Fruit fly (Drosophila melanogaster) Kc167 (cell line): Measurements from ENCODE around the gene CG8031.

Experiments
- Myc ChIP-seq: fragments of >200 bp; optimal IDR thresholded peaks from 2 replicates; lab custom pipeline; 2017; ENCODE audit warnings: missing external identifiers
- Sin3A ChIP-seq: fragments of >200 bp; optimal IDR thresholded peaks from 2 replicates; lab custom pipeline; 2018; ENCODE audit warnings: missing external identifiers
- h ChIP-seq: fragments of >200 bp; optimal IDR thresholded peaks from 3 replicates; lab custom pipeline; 2018; ENCODE audit warnings: missing external identifiers
- insv ChIP-seq: fragments of >200 bp; optimal IDR thresholded peaks from 3 replicates; lab custom pipeline; 2018; ENCODE audit warnings: missing external identifiers
- psq ChIP-seq: fragments of >200 bp; optimal IDR thresholded peaks from 2 replicates; lab custom pipeline; 2017; ENCODE audit warnings: missing external identifiers
- ttk ChIP-seq: sonication (Bioruptor generic); optimal IDR thresholded peaks from 2 replicates; lab custom pipeline; 2017; ENCODE audit warnings: missing external identifiers

dm6 chr3R:12997550-12998233 is 13.4 kb downstream of the CG8031 start, which contains the start of the genes CG17327, CG44194 and CG7518:
- TF ChIP-seq psq (no peak), h (lab: Kevin White, UChicago) (no peak), ttk (lab: Kevin White, UChicago) (no peak), Myc (lab: Kevin White, UChicago) (no peak), insv (lab: Kevin White, UChicago) (no peak), Sin3A (lab: Kevin White, UChicago) (no peak)
